Worm (Caenorhabditis elegans): Measurements from ENCODE around the gene F48F7.5.

DNA sequence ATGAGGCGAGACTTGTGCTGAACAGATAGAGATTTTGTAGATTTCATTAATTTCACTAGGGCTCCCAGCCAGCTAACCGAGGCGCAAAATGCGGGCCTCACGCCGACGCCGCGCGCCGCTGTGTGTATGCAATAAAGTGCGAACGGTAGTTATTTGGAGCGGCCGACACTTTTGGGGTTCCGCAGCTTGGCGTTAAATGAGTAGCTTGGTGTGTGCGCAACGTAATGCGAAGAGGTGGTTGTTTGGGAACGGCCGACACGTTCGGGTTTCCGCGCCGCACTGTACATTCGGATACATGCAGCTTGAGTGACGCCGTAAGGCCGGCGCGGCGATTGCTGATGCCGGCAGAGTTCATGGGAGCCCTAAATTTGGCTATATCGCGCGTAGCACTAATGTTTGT is 32.7 kb downstream of the F48F7.5 start:
- TF ChIP-seq hnd-1 (tag; optimal IDR thresholded peaks at IDR 0.05) (no peak), hmg-4 (GFP tag; optimal IDR thresholded peaks at IDR 0.05) (no peak), aly-1 (tag; optimal IDR thresholded peaks at IDR 0.05) (no peak), tra-4 (tag; optimal IDR thresholded peaks at IDR 0.05) (no peak)
